Fruit fly (Drosophila melanogaster): Measurements from ENCODE around the gene CG5250.

The CG5250 gene

dm6 chr3R:19211778-19212177 is 17.3 kb downstream of the CG5250 start, which contains the start of gene cry (continued):
- TF ChIP-seq gt (GFP tag; IDR thresholded peaks at IDR 0.05) (no peak), Ada2b (GFP tag; IDR thresholded peaks at IDR 0.05) (peak; percentile 48; the same call in 1 of the 2 replicates), Nf-YB (GFP tag; optimal IDR thresholded peaks at IDR 0.05) (peak; percentile 3), vfl (GFP tag; optimal IDR thresholded peaks at IDR 0.05) (no peak), CkIIα-i1 (GFP tag; IDR thresholded peaks at IDR 0.05) (no peak), HLHmδ (GFP tag; optimal IDR thresholded peaks at IDR 0.05) (no peak), trem (tag; optimal IDR thresholded peaks at IDR 0.05) (peak; percentile 63), CG10274 (GFP tag; optimal IDR thresholded peaks at IDR 0.05) (no peak), E2f2 (GFP tag; IDR thresholded peaks at IDR 0.05) (peak; percentile 11; the same call in 1 of the 2 replicates), CG15269 (tag; optimal IDR thresholded peaks at IDR 0.05) (peak; percentile 51), shn (GFP tag; optimal IDR thresholded peaks at IDR 0.05) (no peak), CG30431 (GFP tag; optimal IDR thresholded peaks at IDR 0.05) (peak; percentile 31), Ssrp (tag; optimal IDR thresholded peaks at IDR 0.05) (peak; percentile 79), Aef1 (GFP tag; IDR thresholded peaks at IDR 0.05) (no peak), otp (GFP tag; IDR thresholded peaks at IDR 0.05) (no peak), CG1602 (GFP tag; optimal IDR thresholded peaks at IDR 0.05) (peak; percentile 63), Asciz (GFP tag; optimal IDR thresholded peaks at IDR 0.05) (peak; percentile 26), wek (GFP tag; optimal IDR thresholded peaks at IDR 0.05) (no peak), ewg (GFP tag; optimal IDR thresholded peaks at IDR 0.05) (peak; percentile 57), CG10654 (GFP tag; optimal IDR thresholded peaks at IDR 0.05) (peak; percentile 2), lbe (GFP tag; optimal IDR thresholded peaks at IDR 0.05) (no peak), CG9876 (GFP tag; optimal IDR thresholded peaks at IDR 0.05) (no peak), CG1603 (tag; optimal IDR thresholded peaks at IDR 0.05) (peak; percentile 43), cato (GFP tag; optimal IDR thresholded peaks at IDR 0.05; ENCODE audit: borderline replicate concordance) (no peak), CG12071 (GFP tag; optimal IDR thresholded peaks at IDR 0.05) (peak; percentile 13), CG10565 (GFP tag; optimal IDR thresholded peaks at IDR 0.05) (no peak), gro (GFP tag; optimal IDR thresholded peaks at IDR 0.05) (no peak), unpg (GFP tag; optimal IDR thresholded peaks at IDR 0.05) (no peak), slp2 (GFP tag; optimal IDR thresholded peaks at IDR 0.05) (no peak), Hr78 (GFP tag; optimal IDR thresholded peaks at IDR 0.05) (peak in 1 of 2 experiments; percentile 27), tio (GFP tag; optimal IDR thresholded peaks at IDR 0.05) (peak; percentile 63), H2.0 (GFP tag; IDR thresholded peaks at IDR 0.05) (no peak), jing (GFP tag; optimal IDR thresholded peaks at IDR 0.05) (peak; percentile 25), ase (GFP tag; IDR thresholded peaks at IDR 0.05) (no peak), hb (GFP tag; IDR thresholded peaks at IDR 0.05; ENCODE audit: partially characterized antibody) (no peak), zfh1 (GFP tag; IDR thresholded peaks at IDR 0.05) (no peak), CG10147 (GFP tag; optimal IDR thresholded peaks at IDR 0.05) (no peak), NC2β (GFP tag; optimal IDR thresholded peaks at IDR 0.05) (no peak), CG2120 (GFP tag; optimal IDR thresholded peaks at IDR 0.05) (no peak), CG14710 (tag; optimal IDR thresholded peaks at IDR 0.05) (peak; percentile 64), CG7987 (GFP tag; optimal IDR thresholded peaks at IDR 0.05) (no peak), TFAM (GFP tag; optimal IDR thresholded peaks at IDR 0.05) (no peak), CG3995 (GFP tag; optimal IDR thresholded peaks at IDR 0.05) (no peak), ci (GFP tag; IDR thresholded peaks at IDR 0.05) (no peak), Dbx (GFP tag; IDR thresholded peaks at IDR 0.05) (no peak), Xbp1 (GFP tag; optimal IDR thresholded peaks at IDR 0.05) (peak; percentile 52), MBD-R2 (GFP tag; IDR thresholded peaks at IDR 0.05) (no peak), CG10431 (GFP tag; optimal IDR thresholded peaks at IDR 0.05) (peak; percentile 4), CG1647 (GFP tag; optimal IDR thresholded peaks at IDR 0.05) (no peak), CG10366 (GFP tag; IDR thresholded peaks at IDR 0.05) (peak; percentile 30; the same call in 1 of the 2 replicates), dati (GFP tag; IDR thresholded peaks at IDR 0.05) (no peak)
